Worm (Caenorhabditis elegans) whole organism, young adult: ENCODE data around the gene F49C12.4.

ENCODE experiments used
- ZK185.1 ChIP-seq: sonication (generic microtip); optimal IDR thresholded peaks from 2 replicates; lab custom pipeline; 2016; ENCODE audit warnings: mild to moderate bottlenecking, missing genetic modification characterization, missing compliant biosample characterization; ENCODE audit not compliant: poor library complexity, severe bottlenecking
- ama-1 ChIP-seq, 3 experiments: fragments of 150-350 bp in 1 of 3; sonication (generic microtip) in 2 of 3; optimal IDR thresholded peaks; 2 replicates each; lab custom pipeline; 2014 to 2018; ENCODE audit warnings: missing biosample characterization in 2 of 3, missing genetic modification characterization in 2 of 3, missing genetic modification reagents in 2 of 3
- ceh-79 ChIP-seq: sonication (generic microtip); optimal IDR thresholded peaks from 2 replicates; lab custom pipeline; 2017; ENCODE audit warnings: mild to moderate bottlenecking, missing genetic modification characterization, missing compliant biosample characterization
- pha-4 ChIP-seq: fragments of 150-350 bp; sonication (generic microtip); optimal IDR thresholded peaks from 2 replicates; lab custom pipeline; 2014; ENCODE audit warnings: missing biosample characterization, missing genetic modification reagents, missing genetic modification characterization
- tbx-9 ChIP-seq: sonication (generic microtip); optimal IDR thresholded peaks from 2 replicates; lab custom pipeline; 2016; ENCODE audit warnings: borderline replicate concordance, missing genetic modification characterization, inconsistent platforms, missing compliant biosample characterization

- no peak for TF ChIP-seq ZK185.1 (tag; lab: Kevin White, UChicago)
- TF ChIP-seq ceh-79 (tag; lab: Kevin White, UChicago): no peak
- no peak for TF ChIP-seq tbx-9
- TF ChIP-seq ama-1 (optimal IDR thresholded peaks at IDR 0.05; lab: Kevin White, UChicago): no peak
- no peak for TF ChIP-seq ama-1 (GFP tag; optimal IDR thresholded peaks at IDR 0.05; lab: Kevin White, UChicago)
- no peak for TF ChIP-seq pha-4
These were observed 5.1 kb upstream of the F49C12.4 start, which contains the start of gene F49C12.6 for ce11 chrIV:9308975-9309374.
